Fruit fly (Drosophila melanogaster) whole organism, embryonic: ENCODE results near the gene CG13062.

ENCODE experiments used
- Adf1 ChIP-seq: fragments of 200-800 bp; sonication (Bioruptor generic); IDR thresholded peaks from 2 replicates; pipeline ENCODE4 v1.3.6; 2022; ENCODE audit warnings: missing biosample characterization, missing genetic modification characterization
- Aef1 ChIP-seq: fragments of 200-800 bp; sonication (Bioruptor generic); IDR thresholded peaks from 3 replicates; pipeline ENCODE4 v1.3.6; 2022; ENCODE audit warnings: missing biosample characterization, missing genetic modification characterization
- BEAF-32 ChIP-seq: fragments of 200-800 bp; sonication (Bioruptor generic); optimal IDR thresholded peaks from 3 replicates; lab custom pipeline; 2017; ENCODE audit warnings: missing biosample characterization, missing genetic modification characterization, mild to moderate bottlenecking, moderate library complexity, missing genetic modification reagents
- Blimp-1 ChIP-seq: fragments of 200-800 bp; sonication (Bioruptor generic); optimal IDR thresholded peaks from 3 replicates; lab custom pipeline; 2018; ENCODE audit warnings: missing biosample characterization, missing genetic modification characterization, mild to moderate bottlenecking, moderate library complexity, missing genetic modification reagents
- CG10366 ChIP-seq: fragments of 200-800 bp; sonication (Bioruptor generic); IDR thresholded peaks from 2 replicates; pipeline ENCODE4 v1.3.6; 2022; ENCODE audit warnings: missing biosample characterization, missing genetic modification characterization
- CG10543 ChIP-seq: fragments of 200-800 bp; sonication (Bioruptor generic); optimal IDR thresholded peaks from 3 replicates; lab custom pipeline; 2017; ENCODE audit warnings: missing biosample characterization, mild to moderate bottlenecking, missing genetic modification characterization, moderate library complexity
- CG10959 ChIP-seq: fragments of 200-800 bp; sonication (Bioruptor generic); IDR thresholded peaks from 2 replicates; pipeline ENCODE4 v1.3.6; 2022; ENCODE audit warnings: missing biosample characterization, missing genetic modification characterization
- CG12299 ChIP-seq: fragments of 200-800 bp; sonication (Bioruptor generic); optimal IDR thresholded peaks from 2 replicates; lab custom pipeline; 2018; ENCODE audit warnings: missing biosample characterization, mild to moderate bottlenecking, missing genetic modification characterization
- CG13775 ChIP-seq: fragments of 200-800 bp; sonication (Bioruptor generic); optimal IDR thresholded peaks from 3 replicates; lab custom pipeline; 2017; ENCODE audit warnings: missing biosample characterization, mild to moderate bottlenecking, missing genetic modification characterization
- CG17359 ChIP-seq: fragments of 200-800 bp; sonication (Bioruptor generic); optimal IDR thresholded peaks from 3 replicates; lab custom pipeline; 2018; ENCODE audit warnings: missing biosample characterization, mild to moderate bottlenecking, missing genetic modification characterization, moderate library complexity
- CG18476 ChIP-seq: fragments of 200-800 bp; sonication (Bioruptor generic); optimal IDR thresholded peaks from 2 replicates; lab custom pipeline; 2016; ENCODE audit warnings: missing biosample characterization, mild to moderate bottlenecking, missing genetic modification characterization
- CG31441 ChIP-seq: fragments of 200-800 bp; sonication (Bioruptor generic); IDR thresholded peaks from 2 replicates; pipeline ENCODE4 v1.3.6; 2022; ENCODE audit warnings: missing biosample characterization, missing genetic modification characterization
- CG34224 ChIP-seq: fragments of 200-800 bp; sonication (Bioruptor generic); IDR thresholded peaks from 3 replicates; pipeline ENCODE4 v1.3.6; 2022; ENCODE audit warnings: missing biosample characterization, missing genetic modification characterization; ENCODE audit not compliant: partially characterized antibody
- CG42726 ChIP-seq: fragments of 200-800 bp; sonication (Bioruptor generic); IDR thresholded peaks from 2 replicates; pipeline ENCODE4 v1.3.6; 2022; ENCODE audit warnings: missing biosample characterization, missing genetic modification characterization; ENCODE audit not compliant: partially characterized antibody
- CG4282 ChIP-seq: fragments of 200-800 bp; sonication (Bioruptor generic); optimal IDR thresholded peaks from 2 replicates; lab custom pipeline; 2016; ENCODE audit warnings: missing biosample characterization, missing genetic modification characterization
- CG6254 ChIP-seq: fragments of 200-800 bp; sonication (Bioruptor generic); optimal IDR thresholded peaks from 3 replicates; lab custom pipeline; 2017; ENCODE audit warnings: mild to moderate bottlenecking, missing biosample characterization, missing genetic modification reagents, missing genetic modification characterization
- CG7745 ChIP-seq: fragments of 200-800 bp; sonication (Bioruptor generic); optimal IDR thresholded peaks from 2 replicates; lab custom pipeline; 2018; ENCODE audit warnings: missing biosample characterization, mild to moderate bottlenecking, missing genetic modification characterization, moderate library complexity
- CG9876 ChIP-seq: fragments of 200-800 bp; sonication (Bioruptor generic); optimal IDR thresholded peaks from 2 replicates; lab custom pipeline; 2016; ENCODE audit warnings: missing biosample characterization, missing genetic modification characterization
- CoRest ChIP-seq: fragments of 200-800 bp; sonication (Bioruptor generic); optimal IDR thresholded peaks from 3 replicates; lab custom pipeline; 2018; ENCODE audit warnings: missing biosample characterization, mild to moderate bottlenecking, missing genetic modification characterization, moderate library complexity
- Ets65A ChIP-seq: fragments of 200-800 bp; sonication (Bioruptor generic); peaks from one replicate; lab custom pipeline; 2016; ENCODE audit warnings: missing biosample characterization, missing genetic modification characterization
- Fer3 ChIP-seq: fragments of 200-800 bp; sonication (Bioruptor generic); optimal IDR thresholded peaks from 2 replicates; lab custom pipeline; 2018; ENCODE audit warnings: missing biosample characterization, mild to moderate bottlenecking, missing genetic modification characterization, moderate library complexity
- GATAe ChIP-seq: fragments of 200-800 bp; sonication (Bioruptor generic); conservative IDR thresholded peaks from 2 replicates; pipeline ENCODE4 v1.3.6; 2022; ENCODE audit warnings: missing biosample characterization, missing genetic modification characterization
- H2.0 ChIP-seq: fragments of 200-800 bp; sonication (Bioruptor generic); IDR thresholded peaks from 2 replicates; pipeline ENCODE4 v1.3.6; 2022; ENCODE audit warnings: missing biosample characterization, missing genetic modification characterization
- HLH3B ChIP-seq: fragments of 200-800 bp; sonication (Bioruptor generic); IDR thresholded peaks from 2 replicates; pipeline ENCODE4 v1.3.6; 2022; ENCODE audit warnings: missing biosample characterization, missing genetic modification characterization
- Lhr ChIP-seq: fragments of 200-800 bp; sonication (Bioruptor generic); optimal IDR thresholded peaks from 3 replicates; lab custom pipeline; 2017; ENCODE audit warnings: mild to moderate bottlenecking, missing biosample characterization, missing genetic modification reagents, missing genetic modification characterization
- MESR4 ChIP-seq: fragments of 200-800 bp; sonication (Bioruptor generic); optimal IDR thresholded peaks from 2 replicates; lab custom pipeline; 2018; ENCODE audit warnings: missing biosample characterization, mild to moderate bottlenecking, missing genetic modification characterization, moderate library complexity
- Oli ChIP-seq: fragments of 200-800 bp; sonication (Bioruptor generic); optimal IDR thresholded peaks from 2 replicates; lab custom pipeline; 2018; ENCODE audit warnings: missing biosample characterization, mild to moderate bottlenecking, missing genetic modification characterization, moderate library complexity
- Side ChIP-seq: fragments of 200-800 bp; sonication (Bioruptor generic); optimal IDR thresholded peaks from 2 replicates; lab custom pipeline; 2016; ENCODE audit warnings: missing biosample characterization, missing genetic modification characterization
- Sox100B ChIP-seq: fragments of 200-800 bp; sonication (Bioruptor generic); optimal IDR thresholded peaks from 3 replicates; lab custom pipeline; 2018; ENCODE audit warnings: missing biosample characterization, mild to moderate bottlenecking, missing genetic modification characterization
- aop ChIP-seq: fragments of 200-800 bp; sonication (Bioruptor generic); IDR thresholded peaks from 2 replicates; pipeline ENCODE4 v1.3.6; 2022; ENCODE audit warnings: missing biosample characterization, missing genetic modification characterization
- btn ChIP-seq: fragments of 200-800 bp; sonication (Bioruptor generic); optimal IDR thresholded peaks from 2 replicates; lab custom pipeline; 2016; ENCODE audit warnings: missing biosample characterization, missing genetic modification characterization
- dmrt99B ChIP-seq: fragments of 200-800 bp; sonication (Bioruptor generic); optimal IDR thresholded peaks from 2 replicates; lab custom pipeline; 2018; ENCODE audit warnings: missing biosample characterization, mild to moderate bottlenecking, missing genetic modification characterization, moderate library complexity
- dysf ChIP-seq: fragments of 200-800 bp; sonication (Bioruptor generic); IDR thresholded peaks from 3 replicates; pipeline ENCODE4 v1.3.6; 2022; ENCODE audit warnings: missing biosample characterization, missing genetic modification characterization
- gcm ChIP-seq: fragments of 200-800 bp; sonication (Bioruptor generic); optimal IDR thresholded peaks from 2 replicates; lab custom pipeline; 2019; ENCODE audit warnings: missing biosample characterization, mild to moderate bottlenecking, missing genetic modification characterization, moderate library complexity
- gfzf ChIP-seq: fragments of 200-800 bp; sonication (Bioruptor generic); optimal IDR thresholded peaks from 2 replicates; lab custom pipeline; 2016; ENCODE audit warnings: missing biosample characterization, mild to moderate bottlenecking, missing genetic modification characterization, moderate library complexity
- gt ChIP-seq: fragments of 200-800 bp; sonication (Bioruptor generic); IDR thresholded peaks from 2 replicates; pipeline ENCODE4 v1.3.6; 2022; ENCODE audit warnings: missing biosample characterization, missing genetic modification characterization
- jigr1 ChIP-seq: fragments of 200-800 bp; sonication (Bioruptor generic); IDR thresholded peaks from 3 replicates; pipeline ENCODE4 v1.3.6; 2022; ENCODE audit warnings: missing biosample characterization, missing genetic modification characterization
- klu ChIP-seq: fragments of 200-800 bp; sonication (Bioruptor generic); IDR thresholded peaks from 2 replicates; pipeline ENCODE4 v1.3.6; 2022; ENCODE audit warnings: missing biosample characterization, missing genetic modification characterization
- lab ChIP-seq: fragments of 200-800 bp; sonication (Bioruptor generic); optimal IDR thresholded peaks from 3 replicates; lab custom pipeline; 2017; ENCODE audit warnings: missing biosample characterization, missing genetic modification characterization, mild to moderate bottlenecking, moderate library complexity, missing genetic modification reagents
- nom ChIP-seq: fragments of 200-800 bp; sonication (Bioruptor generic); optimal IDR thresholded peaks from 2 replicates; lab custom pipeline; 2017; ENCODE audit warnings: missing biosample characterization, missing genetic modification characterization, mild to moderate bottlenecking, moderate library complexity, missing genetic modification reagents
- otp ChIP-seq: fragments of 200-800 bp; sonication (Bioruptor generic); IDR thresholded peaks from 3 replicates; pipeline ENCODE4, ENCODE4 v1.3.6; 2022; ENCODE audit warnings: missing biosample characterization, missing genetic modification characterization
- pb ChIP-seq: fragments of 200-800 bp; sonication (Bioruptor generic); optimal IDR thresholded peaks from 3 replicates; lab custom pipeline; 2016; ENCODE audit warnings: missing biosample characterization, missing genetic modification characterization
- pnt ChIP-seq: fragments of 200-800 bp; sonication (Bioruptor generic); optimal IDR thresholded peaks from 3 replicates; lab custom pipeline; 2016; ENCODE audit warnings: missing biosample characterization, missing genetic modification characterization
- psq ChIP-seq: fragments of 200-800 bp; sonication (Bioruptor generic); optimal IDR thresholded peaks from 2 replicates; lab custom pipeline; 2017; ENCODE audit warnings: missing biosample characterization, missing genetic modification characterization
- row ChIP-seq: fragments of 200-800 bp; sonication (Bioruptor generic); IDR thresholded peaks from 3 replicates; pipeline ENCODE4 v1.3.6; 2022; ENCODE audit warnings: missing biosample characterization, missing genetic modification characterization
- run ChIP-seq: fragments of 200-800 bp; sonication (Bioruptor generic); optimal IDR thresholded peaks from 3 replicates; lab custom pipeline; 2018; ENCODE audit warnings: missing biosample characterization, mild to moderate bottlenecking, missing genetic modification characterization
- sisA ChIP-seq: fragments of 200-800 bp; sonication (Bioruptor generic); IDR thresholded peaks from 2 replicates; pipeline ENCODE4 v1.3.6; 2022; ENCODE audit warnings: missing biosample characterization, missing genetic modification characterization
- sqz ChIP-seq: fragments of 200-800 bp; sonication (Bioruptor generic); optimal IDR thresholded peaks from 3 replicates; lab custom pipeline; 2018; ENCODE audit warnings: missing biosample characterization, mild to moderate bottlenecking, missing genetic modification characterization
- tll ChIP-seq, 2 experiments: fragments of 200-800 bp in 1 of 2; fragments of >200 bp in 1 of 2; sonication (Bioruptor generic) in 1 of 2; optimal IDR thresholded peaks; 2 replicates each; lab custom pipeline; 2017 to 2019; ENCODE audit warnings: missing biosample characterization in 2 of 2, missing genetic modification characterization in 2 of 2, mild to moderate bottlenecking in 1 of 2, moderate library complexity in 1 of 2
- wek ChIP-seq: fragments of 200-800 bp; sonication (Bioruptor generic); optimal IDR thresholded peaks from 3 replicates; lab custom pipeline; 2018; ENCODE audit warnings: missing biosample characterization, mild to moderate bottlenecking, missing genetic modification characterization, moderate library complexity
- zfh1 ChIP-seq: fragments of 200-800 bp; sonication (Bioruptor generic); IDR thresholded peaks from 3 replicates; pipeline ENCODE4 v1.3.6; 2022; ENCODE audit warnings: missing biosample characterization, missing genetic modification characterization

Gene CG13062

dm6 chr3L:16339463-16339862, 25.4 kb downstream of the CG13062 start (continued):
- TF ChIP-seq klu (GFP tag; lab: Robert Waterston, UW) = no peak
- TF ChIP-seq CG7745 (tag; lab: Kevin White, UChicago) = no peak
- peak; percentile 40 for TF ChIP-seq CG17359 (tag; lab: Kevin White, UChicago)
- no peak for TF ChIP-seq CG4282
- no peak for TF ChIP-seq Sox100B
- TF ChIP-seq Lhr = no peak
- no peak for TF ChIP-seq Aef1
- TF ChIP-seq MESR4 (GFP tag; lab: Kevin White, UChicago) = no peak
- no peak for TF ChIP-seq pnt (GFP tag; lab: Kevin White, UChicago)
- no peak; the same call in 1 of the 2 replicates for TF ChIP-seq CG10366 (GFP tag; lab: Robert Waterston, UW)
- no peak for TF ChIP-seq H2.0 (GFP tag; lab: Robert Waterston, UW)
- no peak for TF ChIP-seq Adf1 (GFP tag; lab: Robert Waterston, UW)
- TF ChIP-seq dmrt99B (tag; lab: Kevin White, UChicago) = peak; percentile 57
- TF ChIP-seq dysf = no peak
- peak; percentile 2 for TF ChIP-seq CoRest
- TF ChIP-seq CG10543 (GFP tag; lab: Kevin White, UChicago) = no peak
- no peak for TF ChIP-seq sisA
- TF ChIP-seq Oli = peak; percentile 9
- TF ChIP-seq Fer3 (tag; lab: Kevin White, UChicago) = no peak
- TF ChIP-seq CG12299 = no peak
- TF ChIP-seq psq (GFP tag; lab: Kevin White, UChicago) = no peak
- no peak for TF ChIP-seq CG34224 (GFP tag; lab: Robert Waterston, UW)
- no peak for TF ChIP-seq lab (GFP tag; lab: Kevin White, UChicago)
- no peak for TF ChIP-seq CG18476 (GFP tag; lab: Kevin White, UChicago)
- peak; percentile 23; the same call in 1 of the 3 replicates for TF ChIP-seq row
- no peak for TF ChIP-seq Blimp-1
- no peak for TF ChIP-seq gfzf (GFP tag; lab: Kevin White, UChicago)
- no peak for TF ChIP-seq gcm
- no peak for TF ChIP-seq nom
- no peak for TF ChIP-seq run (tag; lab: Kevin White, UChicago)
- TF ChIP-seq BEAF-32 (GFP tag; lab: Kevin White, UChicago) = no peak
- TF ChIP-seq CG10959 (GFP tag; lab: Robert Waterston, UW) = no peak
- no peak for TF ChIP-seq pb (GFP tag; lab: Kevin White, UChicago)
- TF ChIP-seq Ets65A (GFP tag; lab: Kevin White, UChicago) = peak; percentile 57
- no peak for TF ChIP-seq btn (GFP tag; lab: Kevin White, UChicago)
- TF ChIP-seq CG42726 = no peak
- peak; percentile 42; the same call in 1 of the 2 replicates for TF ChIP-seq CG31441 (GFP tag; lab: Robert Waterston, UW)
- TF ChIP-seq Side (GFP tag; lab: Kevin White, UChicago) = no peak
- TF ChIP-seq GATAe (GFP tag; lab: Robert Waterston, UW) = no peak
- no peak for TF ChIP-seq sqz (GFP tag; lab: Kevin White, UChicago)
- no peak for TF ChIP-seq CG6254 (GFP tag; lab: Kevin White, UChicago)
- TF ChIP-seq wek (GFP tag; lab: Kevin White, UChicago) = no peak
- no peak for TF ChIP-seq jigr1
- no peak for TF ChIP-seq CG9876 (GFP tag; lab: Kevin White, UChicago)
- no peak for TF ChIP-seq gt (GFP tag; lab: Robert Waterston, UW)
- TF ChIP-seq zfh1 (GFP tag; lab: Robert Waterston, UW) = no peak
- TF ChIP-seq otp (GFP tag; lab: Robert Waterston, UW) = no peak
- TF ChIP-seq CG13775 (GFP tag; lab: Kevin White, UChicago) = no peak
- no peak for TF ChIP-seq HLH3B (GFP tag; lab: Robert Waterston, UW)
- no peak for TF ChIP-seq tll (GFP tag; optimal IDR thresholded peaks at IDR 0.05; lab: Kevin White, UChicago)
- TF ChIP-seq aop (GFP tag; lab: Robert Waterston, UW) = no peak
